Worm (Caenorhabditis elegans) whole organism, L4 larva: ENCODE measurements around the gene F18E9.7.

Source experiments
- D1046.2 ChIP-seq: fragments of 200-800 bp; sonication (Bioruptor generic); IDR thresholded peaks from 2 replicates; pipeline ENCODE4 v1.3.6; 2022; ENCODE audit warnings: missing genetic modification characterization, missing compliant biosample characterization
- F10B5.3 ChIP-seq: sonication (generic microtip); optimal IDR thresholded peaks from 2 replicates; lab custom pipeline; 2016; ENCODE audit warnings: mild to moderate bottlenecking, missing genetic modification characterization, missing compliant biosample characterization
- F26F4.8 ChIP-seq: fragments of 200-800 bp; sonication (Bioruptor generic); conservative IDR thresholded peaks from 2 replicates; pipeline ENCODE4 v1.3.6; 2022; ENCODE audit warnings: missing genetic modification characterization, missing compliant biosample characterization
- F44E2.7 ChIP-seq: fragments of 200-800 bp; sonication (Bioruptor generic); IDR thresholded peaks from 2 replicates; pipeline ENCODE4 v2.1.2; 2022; ENCODE audit warnings: missing genetic modification characterization, missing compliant biosample characterization
- T26A8.4 ChIP-seq: fragments of 200-800 bp; sonication (Bioruptor generic); IDR thresholded peaks from 2 replicates; pipeline ENCODE4 v1.3.6; 2022; ENCODE audit warnings: missing genetic modification characterization, missing compliant biosample characterization
- Y105C5A.15 ChIP-seq: fragments of 200-800 bp; sonication (Bioruptor generic); IDR thresholded peaks from 2 replicates; pipeline ENCODE4 v1.3.6; 2022; ENCODE audit warnings: missing genetic modification characterization, missing compliant biosample characterization
- Y48G9A.11 ChIP-seq: fragments of 200-800 bp; sonication (Bioruptor generic); IDR thresholded peaks from 2 replicates; pipeline ENCODE4 v1.3.6; 2022; ENCODE audit warnings: missing genetic modification reagents, missing genetic modification characterization, missing compliant biosample characterization
- Y5F2A.4 ChIP-seq: fragments of 200-800 bp; sonication (Bioruptor generic); optimal IDR thresholded peaks from 2 replicates; lab custom pipeline; 2018; ENCODE audit warnings: mild to moderate bottlenecking, missing genetic modification characterization, missing compliant biosample characterization
- ZK337.2 ChIP-seq: fragments of 200-800 bp; sonication (Bioruptor generic); IDR thresholded peaks from 2 replicates; pipeline ENCODE4 v1.3.6; 2022; ENCODE audit warnings: missing genetic modification reagents, missing genetic modification characterization, missing compliant biosample characterization
- arid-1 ChIP-seq: fragments of 200-800 bp; sonication (Bioruptor generic); conservative IDR thresholded peaks from 2 replicates; pipeline ENCODE4 v1.3.6; 2022; ENCODE audit warnings: missing genetic modification reagents, missing genetic modification characterization, missing compliant biosample characterization
- attf-4 ChIP-seq: sonication (generic microtip); optimal IDR thresholded peaks from 3 replicates; lab custom pipeline; 2017; ENCODE audit warnings: missing biosample characterization, missing genetic modification characterization
- ceh-20 ChIP-seq: fragments of 200-800 bp; sonication (Bioruptor generic); IDR thresholded peaks from 2 replicates; pipeline ENCODE4 v1.3.6; 2022; ENCODE audit warnings: missing genetic modification reagents, missing genetic modification characterization, missing compliant biosample characterization
- ceh-28 ChIP-seq: fragments of 150-350 bp; optimal IDR thresholded peaks from 2 replicates; lab custom pipeline; 2014; ENCODE audit warnings: missing biosample characterization, missing genetic modification reagents, missing genetic modification characterization
- ceh-44 ChIP-seq: fragments of 200-800 bp; sonication (Bioruptor generic); IDR thresholded peaks from 2 replicates; pipeline ENCODE4 v1.3.6; 2022; ENCODE audit warnings: missing genetic modification reagents, missing genetic modification characterization, missing compliant biosample characterization
- ces-1 ChIP-seq: fragments of 150-350 bp; sonication (generic microtip); optimal IDR thresholded peaks from 4 replicates; lab custom pipeline; 2014; ENCODE audit warnings: missing biosample characterization, missing genetic modification reagents, missing genetic modification characterization
- cey-2 ChIP-seq: sonication (generic microtip); optimal IDR thresholded peaks from 3 replicates; lab custom pipeline; 2017; ENCODE audit warnings: missing genetic modification characterization, mild to moderate bottlenecking, missing compliant biosample characterization, antibody characterized with exemption, borderline replicate concordance; ENCODE audit not compliant: insufficient read depth
- daf-16 ChIP-seq, 3 experiments: sonication (generic microtip); optimal IDR thresholded peaks; 2 replicates each; lab custom pipeline; 2016 to 2017; ENCODE audit warnings: missing genetic modification characterization in 3 of 3, missing genetic modification reagents in 3 of 3, mild to moderate bottlenecking in 2 of 3, missing compliant biosample characterization in 2 of 3, missing biosample characterization in 1 of 3, moderate library complexity in 1 of 3
- dmd-8 ChIP-seq: fragments of 200-800 bp; sonication (Bioruptor generic); IDR thresholded peaks from 2 replicates; pipeline ENCODE4 v1.3.6; 2022; ENCODE audit warnings: missing genetic modification characterization, missing compliant biosample characterization
- dve-1 ChIP-seq: sonication (generic microtip); optimal IDR thresholded peaks from 2 replicates; lab custom pipeline; 2017; ENCODE audit warnings: antibody characterized with exemption, mild to moderate bottlenecking, missing genetic modification characterization, missing compliant biosample characterization; ENCODE audit not compliant: insufficient read depth
- gei-8 ChIP-seq: fragments of 200-800 bp; sonication (Bioruptor generic); optimal IDR thresholded peaks from 2 replicates; lab custom pipeline; 2018; ENCODE audit warnings: mild to moderate bottlenecking, missing genetic modification characterization, missing compliant biosample characterization
- hlh-11 ChIP-seq: fragments of 200-800 bp; sonication (Bioruptor generic); optimal IDR thresholded peaks from 2 replicates; lab custom pipeline; 2018; ENCODE audit warnings: mild to moderate bottlenecking, missing genetic modification characterization, missing compliant biosample characterization
- hlh-30 ChIP-seq: sonication (generic microtip); optimal IDR thresholded peaks from 2 replicates; lab custom pipeline; 2017; ENCODE audit warnings: antibody characterized with exemption, mild to moderate bottlenecking, missing genetic modification characterization, missing compliant biosample characterization; ENCODE audit not compliant: insufficient read depth
- lim-7 ChIP-seq: fragments of 200-800 bp; sonication (Bioruptor generic); IDR thresholded peaks from 2 replicates; pipeline ENCODE4 v1.3.6; 2022; ENCODE audit warnings: missing genetic modification characterization, missing compliant biosample characterization
- lin-1 ChIP-seq: fragments of 200-800 bp; sonication (Bioruptor generic); IDR thresholded peaks from 2 replicates; pipeline ENCODE4 v1.3.6; 2022; ENCODE audit warnings: missing genetic modification reagents, missing genetic modification characterization, missing compliant biosample characterization
- lin-39 ChIP-seq: fragments of 150-350 bp; optimal IDR thresholded peaks from 2 replicates; lab custom pipeline; 2014; ENCODE audit warnings: missing biosample characterization, missing genetic modification reagents, missing genetic modification characterization
- madf-9 ChIP-seq: fragments of 200-800 bp; sonication (Bioruptor generic); conservative IDR thresholded peaks from 2 replicates; pipeline ENCODE4 v1.3.6; 2022; ENCODE audit warnings: missing genetic modification reagents, missing genetic modification characterization, missing compliant biosample characterization
- mdt-29 ChIP-seq: fragments of 200-800 bp; sonication (Bioruptor generic); IDR thresholded peaks from 2 replicates; pipeline ENCODE4 v1.3.6; 2022; ENCODE audit warnings: missing genetic modification reagents, missing genetic modification characterization, missing compliant biosample characterization
- mep-1 ChIP-seq: fragments of 150-350 bp; sonication (generic microtip); optimal IDR thresholded peaks from 3 replicates; lab custom pipeline; 2014; ENCODE audit warnings: missing biosample characterization, missing genetic modification characterization
- mxl-2 ChIP-seq: fragments of 200-800 bp; sonication (Bioruptor generic); conservative IDR thresholded peaks from 2 replicates; pipeline ENCODE4 v1.3.6; 2022; ENCODE audit warnings: missing genetic modification reagents, missing genetic modification characterization, missing compliant biosample characterization
- mxl-3 ChIP-seq: fragments of 200-800 bp; sonication (Bioruptor generic); optimal IDR thresholded peaks from 2 replicates; lab custom pipeline; 2018; ENCODE audit warnings: mild to moderate bottlenecking, missing genetic modification characterization, missing compliant biosample characterization
- nhr-10 ChIP-seq: fragments of 150-350 bp; optimal IDR thresholded peaks from 2 replicates; lab custom pipeline; 2014; ENCODE audit warnings: missing biosample characterization, missing genetic modification characterization
- nhr-11 ChIP-seq: fragments of 150-350 bp; optimal IDR thresholded peaks from 2 replicates; lab custom pipeline; 2014; ENCODE audit warnings: missing biosample characterization, missing genetic modification characterization
- nhr-237 ChIP-seq: sonication (generic microtip); optimal IDR thresholded peaks from 2 replicates; lab custom pipeline; 2017; ENCODE audit warnings: missing biosample characterization, missing genetic modification characterization
- nhr-28 ChIP-seq: fragments of 150-350 bp; optimal IDR thresholded peaks from 2 replicates; lab custom pipeline; 2014; ENCODE audit warnings: missing biosample characterization, missing genetic modification characterization
- nhr-41 ChIP-seq: fragments of 200-800 bp; sonication (Bioruptor generic); IDR thresholded peaks from 2 replicates; pipeline ENCODE4 v1.3.6; 2022; ENCODE audit warnings: missing genetic modification reagents, missing genetic modification characterization, missing compliant biosample characterization
- nhr-6 ChIP-seq: fragments of 150-350 bp; optimal IDR thresholded peaks from 2 replicates; lab custom pipeline; 2014; ENCODE audit warnings: missing biosample characterization, missing genetic modification characterization
- nhr-76 ChIP-seq: fragments of 150-350 bp; optimal IDR thresholded peaks from 2 replicates; lab custom pipeline; 2014; ENCODE audit warnings: missing biosample characterization, missing genetic modification characterization
- nhr-77 ChIP-seq: fragments of 150-350 bp; optimal IDR thresholded peaks from 2 replicates; lab custom pipeline; 2014; ENCODE audit warnings: missing biosample characterization, missing genetic modification characterization
- rbr-2 ChIP-seq: sonication (generic microtip); optimal IDR thresholded peaks from 2 replicates; lab custom pipeline; 2016; ENCODE audit warnings: missing genotype, missing genetic modification characterization, missing compliant biosample characterization
- saeg-2 ChIP-seq: fragments of 200-800 bp; sonication (Bioruptor generic); IDR thresholded peaks from 2 replicates; pipeline ENCODE4 v1.3.6; 2022; ENCODE audit warnings: missing genetic modification reagents, missing genetic modification characterization, missing compliant biosample characterization
- set-16 ChIP-seq: fragments of 200-800 bp; sonication (Bioruptor generic); IDR thresholded peaks from 2 replicates; pipeline ENCODE4 v1.3.6; 2022; ENCODE audit warnings: missing genetic modification reagents, missing genetic modification characterization, missing compliant biosample characterization
- skn-1 ChIP-seq: fragments of 150-350 bp; optimal IDR thresholded peaks from 2 replicates; lab custom pipeline; 2014; ENCODE audit warnings: missing biosample characterization, missing genetic modification characterization
- snpc-4 ChIP-seq: fragments of 150-350 bp; optimal IDR thresholded peaks from 2 replicates; lab custom pipeline; 2014; ENCODE audit warnings: missing biosample characterization, missing genetic modification characterization
- tra-1 ChIP-seq: fragments of 200-800 bp; sonication (Bioruptor generic); IDR thresholded peaks from 2 replicates; pipeline ENCODE4 v1.3.6; 2022; ENCODE audit warnings: missing genetic modification reagents, missing genetic modification characterization, missing compliant biosample characterization
- zag-1 ChIP-seq: fragments of 150-350 bp; optimal IDR thresholded peaks from 2 replicates; lab custom pipeline; 2014; ENCODE audit warnings: missing biosample characterization, missing genetic modification characterization
- zip-2 ChIP-seq: fragments of 150-350 bp; optimal IDR thresholded peaks from 2 replicates; lab custom pipeline; 2014; ENCODE audit warnings: missing biosample characterization, missing genetic modification characterization
- ztf-11 ChIP-seq: fragments of 150-350 bp; optimal IDR thresholded peaks from 2 replicates; lab custom pipeline; 2014; ENCODE audit warnings: missing biosample characterization, missing genetic modification characterization
- ztf-7 ChIP-seq: fragments of 150-350 bp; optimal IDR thresholded peaks from 2 replicates; lab custom pipeline; 2014; ENCODE audit warnings: missing biosample characterization, missing genetic modification characterization

The F18E9.7 gene

DNA sequence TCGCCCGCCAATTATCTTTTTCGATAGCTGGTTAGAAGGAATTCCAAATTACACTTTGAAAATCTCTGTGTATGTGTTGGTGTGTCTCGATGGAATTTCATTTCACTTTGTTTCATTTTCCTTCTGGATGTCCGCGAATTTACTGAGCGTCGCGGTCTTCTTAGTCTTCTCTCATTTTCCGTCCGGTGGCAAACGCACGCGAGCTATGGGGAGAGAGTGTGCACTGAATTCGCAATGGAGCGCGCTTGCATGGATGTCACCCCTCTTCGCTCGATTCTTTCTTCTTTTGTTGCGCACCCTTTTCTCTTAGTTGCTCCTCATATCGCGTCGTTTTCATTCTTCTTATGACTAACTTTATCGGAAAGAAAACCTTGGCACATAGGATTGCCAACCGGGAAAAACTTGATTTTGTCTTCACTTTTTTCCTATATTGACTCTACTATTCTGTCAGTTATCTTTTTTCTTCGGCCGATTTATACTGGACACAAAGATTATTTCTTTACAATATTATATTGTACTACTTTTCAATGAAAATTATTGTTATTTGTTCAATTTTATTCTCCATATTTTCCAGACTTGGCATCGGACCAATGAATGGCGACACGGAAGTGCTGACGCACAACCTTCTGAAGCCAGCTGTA lies 45.7 kb downstream of the F18E9.7 start, which contains the start of gene dhhc-14 (continued):
- TF ChIP-seq set-16 (GFP tag; lab: Robert Waterston, UW): peak; percentile 22; the same call in 1 of the 2 replicates
- TF ChIP-seq F10B5.3 (tag; lab: Kevin White, UChicago): no peak
- TF ChIP-seq lim-7 (GFP tag; lab: Robert Waterston, UW): no peak
- TF ChIP-seq ceh-28 (tag; lab: Kevin White, UChicago): no peak
- no peak for TF ChIP-seq Y5F2A.4 (GFP tag; lab: Kevin White, UChicago)
- no peak for TF ChIP-seq ztf-7 (tag; lab: Kevin White, UChicago)
- no peak for TF ChIP-seq F44E2.7 (GFP tag; lab: Robert Waterston, UW)
- no peak for TF ChIP-seq snpc-4 (tag; lab: Kevin White, UChicago)
- no peak for TF ChIP-seq Y48G9A.11 (GFP tag; lab: Robert Waterston, UW)
- no peak for TF ChIP-seq nhr-10 (tag; lab: Kevin White, UChicago)
- TF ChIP-seq ceh-20: 0 out of 2 replicates have a peak, but pooled peaks have one; percentile 28
- TF ChIP-seq nhr-11 (tag; lab: Kevin White, UChicago): no peak
- TF ChIP-seq nhr-77 (tag; lab: Kevin White, UChicago): no peak
- no peak for TF ChIP-seq attf-4 (tag; lab: Kevin White, UChicago)
- TF ChIP-seq D1046.2 (GFP tag; lab: Robert Waterston, UW): no peak
- peak; percentile 62 for TF ChIP-seq mep-1 (tag; lab: Kevin White, UChicago)
- no peak for TF ChIP-seq mdt-29 (GFP tag; lab: Robert Waterston, UW)
- no peak for TF ChIP-seq nhr-41 (GFP tag; lab: Robert Waterston, UW)
- peak; percentile 37 for TF ChIP-seq hlh-11 (tag; lab: Kevin White, UChicago)
- TF ChIP-seq F26F4.8: no peak
- TF ChIP-seq Y105C5A.15 (GFP tag; lab: Robert Waterston, UW): no peak
- TF ChIP-seq dmd-8 (GFP tag; lab: Robert Waterston, UW): no peak

DNA sequence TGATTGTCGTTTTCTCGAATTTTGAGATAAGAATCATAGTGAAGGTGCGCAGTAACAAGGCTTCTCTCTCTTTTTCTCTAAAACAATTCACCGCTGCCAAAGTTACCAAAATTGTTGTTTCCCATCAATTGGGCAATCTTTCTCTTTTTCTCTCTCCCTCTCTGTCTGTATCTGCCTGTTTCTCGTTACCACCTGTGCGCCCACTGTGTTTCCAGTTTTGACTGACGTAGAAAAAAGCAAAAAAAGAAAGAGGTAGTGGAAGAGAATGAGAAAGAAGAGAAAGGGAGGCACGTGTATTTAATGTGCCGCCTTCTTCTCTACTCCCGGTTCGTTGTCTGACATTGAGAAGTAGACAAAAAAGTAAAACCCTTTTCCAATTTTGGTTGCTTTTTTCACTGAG lies 47.4 kb downstream of the F18E9.7 start:
- TF ChIP-seq gei-8 (GFP tag; lab: Kevin White, UChicago) (no peak), ztf-11 (tag; lab: Kevin White, UChicago) (no peak), daf-16 (GFP tag; optimal IDR thresholded peaks at IDR 0.05; lab: Kevin White, UChicago) (no peak), daf-16 (tag; optimal IDR thresholded peaks at IDR 0.05; lab: Kevin White, UChicago) (peak; percentile 75), nhr-28 (tag; lab: Kevin White, UChicago) (peak; percentile 92), rbr-2 (tag; lab: Kevin White, UChicago) (peak; percentile 31), ztf-7 (tag; lab: Kevin White, UChicago) (no peak), Y105C5A.15 (GFP tag; lab: Robert Waterston, UW) (no peak), nhr-6 (tag; lab: Kevin White, UChicago) (peak; percentile 78), mxl-3 (GFP tag; lab: Kevin White, UChicago) (peak; percentile 97), lin-39 (tag; lab: Kevin White, UChicago) (no peak), zip-2 (no peak), nhr-237 (no peak), ceh-44 (no peak), hlh-30 (peak; percentile 84), zag-1 (no peak), dve-1 (tag; lab: Kevin White, UChicago) (peak; percentile 87), nhr-76 (tag; lab: Kevin White, UChicago) (peak; percentile 3), F10B5.3 (tag; lab: Kevin White, UChicago) (no peak), skn-1 (tag; lab: Kevin White, UChicago) (no peak), ZK337.2 (no peak), cey-2 (tag; lab: Kevin White, UChicago) (peak; percentile 65), saeg-2 (GFP tag; lab: Robert Waterston, UW) (no peak), T26A8.4 (GFP tag; lab: Robert Waterston, UW) (peak; percentile 71), lim-7 (GFP tag; lab: Robert Waterston, UW) (no peak), mxl-2 (GFP tag; lab: Robert Waterston, UW) (peak; percentile 81), madf-9 (GFP tag; lab: Robert Waterston, UW) (no peak), hlh-11 (tag; lab: Kevin White, UChicago) (peak; percentile 94), set-16 (GFP tag; lab: Robert Waterston, UW) (0 out of 2 replicates have a peak, but pooled peaks have one; percentile 8), ces-1 (GFP tag; lab: Kevin White, UChicago) (no peak), lin-1 (GFP tag; lab: Robert Waterston, UW) (0 out of 2 replicates have a peak, but pooled peaks have one; percentile 18), tra-1 (GFP tag; lab: Robert Waterston, UW) (peak; percentile 88), arid-1 (GFP tag; lab: Robert Waterston, UW) (0 out of 2 replicates have a peak, but pooled peaks have one; percentile 24)
